Fruit fly (Drosophila melanogaster): ENCODE measurements around the gene ssx.

The ssx gene

dm6 chrX:1341944-1342392, 28.4 kb upstream of the ssx start, which contains the start of gene Naa30A (continued):
- TF ChIP-seq CG3838 (GFP tag; optimal IDR thresholded peaks at IDR 0.05), result no peak
- no peak for TF ChIP-seq zfh1 (GFP tag; IDR thresholded peaks at IDR 0.05)
- TF ChIP-seq CG32772 (GFP tag; IDR thresholded peaks at IDR 0.05), result no peak
- no peak for TF ChIP-seq lola (GFP tag; optimal IDR thresholded peaks at IDR 0.05)
- no peak for TF ChIP-seq CHES-1-like (GFP tag; optimal IDR thresholded peaks at IDR 0.05)
- TF ChIP-seq CG9797 (GFP tag; optimal IDR thresholded peaks at IDR 0.05), result peak; percentile 8
- TF ChIP-seq CG14860 (GFP tag; IDR thresholded peaks at IDR 0.05; ENCODE audit: partially characterized antibody), result peak; percentile 95
- no peak for TF ChIP-seq CG18011 (GFP tag; optimal IDR thresholded peaks at IDR 0.05)
- TF ChIP-seq fd102C (GFP tag; optimal IDR thresholded peaks at IDR 0.05), result no peak
- no peak for TF ChIP-seq Blimp-1 (GFP tag; optimal IDR thresholded peaks at IDR 0.05)
- TF ChIP-seq ash1 (GFP tag; optimal IDR thresholded peaks at IDR 0.05), result no peak
- no peak for TF ChIP-seq ken (GFP tag; IDR thresholded peaks at IDR 0.05)
- no peak for TF ChIP-seq yki (optimal IDR thresholded peaks at IDR 0.05)
- TF ChIP-seq kay (GFP tag; optimal IDR thresholded peaks at IDR 0.05), result no peak
- TF ChIP-seq CG34224 (GFP tag; IDR thresholded peaks at IDR 0.05; ENCODE audit: partially characterized antibody), result peak; percentile 96
- no peak for TF ChIP-seq gce (GFP tag; IDR thresholded peaks at IDR 0.05)
- no peak for TF ChIP-seq fu2 (GFP tag; optimal IDR thresholded peaks at IDR 0.05)
- TF ChIP-seq pnt (GFP tag; optimal IDR thresholded peaks at IDR 0.05), result no peak
- TF ChIP-seq Sry-β (GFP tag; optimal IDR thresholded peaks at IDR 0.05), result no peak
- TF ChIP-seq CG16813 (GFP tag; IDR thresholded peaks at IDR 0.05; ENCODE audit: partially characterized antibody), result peak; percentile 97
- TF ChIP-seq CG13424 (tag; optimal IDR thresholded peaks at IDR 0.05), result peak; percentile 12
- TF ChIP-seq klu (GFP tag; IDR thresholded peaks at IDR 0.05), result no peak
- TF ChIP-seq HLH4C (GFP tag; IDR thresholded peaks at IDR 0.05; ENCODE audit: partially characterized antibody), result peak; percentile 97
- no peak for TF ChIP-seq danr (GFP tag; IDR thresholded peaks at IDR 0.05)
- TF ChIP-seq Dip2 (GFP tag; IDR thresholded peaks at IDR 0.05), result no peak
- peak; percentile 11 for TF ChIP-seq CoRest (tag; optimal IDR thresholded peaks at IDR 0.05)
- no peak for TF ChIP-seq dmrt99B (tag; optimal IDR thresholded peaks at IDR 0.05)
- no peak for TF ChIP-seq tgo (GFP tag; IDR thresholded peaks at IDR 0.05)
- TF ChIP-seq org-1 (GFP tag; optimal IDR thresholded peaks at IDR 0.05), result no peak
- TF ChIP-seq E2f2 (GFP tag; IDR thresholded peaks at IDR 0.05), result peak; percentile 49
- TF ChIP-seq CG2129 (GFP tag; IDR thresholded peaks at IDR 0.05; ENCODE audit: partially characterized antibody), result peak; percentile 85
- no peak for TF ChIP-seq lilli (GFP tag; optimal IDR thresholded peaks at IDR 0.05)
- no peak for TF ChIP-seq dmrt11E (tag; optimal IDR thresholded peaks at IDR 0.05)
- no peak for TF ChIP-seq pan (optimal IDR thresholded peaks at IDR 0.05)
- TF ChIP-seq pan (GFP tag; optimal IDR thresholded peaks at IDR 0.05 in 1 of 2, IDR thresholded peaks at IDR 0.05 in 1 of 2), result no peak
- peak; percentile 63 for TF ChIP-seq Sry-δ (GFP tag; optimal IDR thresholded peaks at IDR 0.05)
- TF ChIP-seq CG11723 (GFP tag; optimal IDR thresholded peaks at IDR 0.05), result no peak
- no peak for TF ChIP-seq ro (GFP tag; IDR thresholded peaks at IDR 0.05)
- TF ChIP-seq hb (GFP tag; IDR thresholded peaks at IDR 0.05; ENCODE audit: partially characterized antibody), result peak; percentile 95
- TF ChIP-seq CG17361 (GFP tag; IDR thresholded peaks at IDR 0.05), result peak; percentile 51; the same call in 2 of the 3 replicates
- TF ChIP-seq Oli (tag; optimal IDR thresholded peaks at IDR 0.05), result no peak
- TF ChIP-seq Ssrp (tag; optimal IDR thresholded peaks at IDR 0.05), result no peak
- TF ChIP-seq CG10321 (GFP tag; IDR thresholded peaks at IDR 0.05), result no peak
- TF ChIP-seq CG13775 (GFP tag; optimal IDR thresholded peaks at IDR 0.05), result no peak
- TF ChIP-seq CG5180 (GFP tag; optimal IDR thresholded peaks at IDR 0.05), result no peak
- TF ChIP-seq twi (tag; optimal IDR thresholded peaks at IDR 0.05), result peak; percentile 38
- no peak for TF ChIP-seq CG11695 (GFP tag; IDR thresholded peaks at IDR 0.05)
- no peak for TF ChIP-seq lbe (GFP tag; optimal IDR thresholded peaks at IDR 0.05)
- no peak for TF ChIP-seq CG12071 (GFP tag; optimal IDR thresholded peaks at IDR 0.05)
- TF ChIP-seq CG6683 (GFP tag; optimal IDR thresholded peaks at IDR 0.05), result no peak
- TF ChIP-seq phol (tag; optimal IDR thresholded peaks at IDR 0.05), result peak; percentile 12

Measured in whole organism, embryonic.